Fruit fly (Drosophila melanogaster): ENCODE measurements around the gene CG8319.

The CG8319 gene

dm6 chr3R:9595681-9596357 is 31.3 kb upstream of the CG8319 start:
- no peak for TF ChIP-seq Sin3A (optimal IDR thresholded peaks at IDR 0.05)
- TF ChIP-seq ttk (optimal IDR thresholded peaks at IDR 0.05) = no peak
- no peak for TF ChIP-seq insv (optimal IDR thresholded peaks at IDR 0.05)
- TF ChIP-seq psq (optimal IDR thresholded peaks at IDR 0.05) = no peak
- TF ChIP-seq h (optimal IDR thresholded peaks at IDR 0.05) = no peak
- TF ChIP-seq Myc (optimal IDR thresholded peaks at IDR 0.05) = no peak

- no peak for TF ChIP-seq Sin3A (optimal IDR thresholded peaks at IDR 0.05)
- TF ChIP-seq insv (optimal IDR thresholded peaks at IDR 0.05) = no peak
These were observed 30.5 kb upstream of the CG8319 start for dm6 chr3R:9596615-9597014.

dm6 chr3R:9598099-9598498 is 29.0 kb upstream of the CG8319 start:
- no peak for TF ChIP-seq psq (optimal IDR thresholded peaks at IDR 0.05)
- TF ChIP-seq h (optimal IDR thresholded peaks at IDR 0.05) = no peak
- TF ChIP-seq insv (optimal IDR thresholded peaks at IDR 0.05) = no peak
- TF ChIP-seq ttk (optimal IDR thresholded peaks at IDR 0.05) = no peak
- TF ChIP-seq Sin3A (optimal IDR thresholded peaks at IDR 0.05) = no peak

- TF ChIP-seq psq (optimal IDR thresholded peaks at IDR 0.05) = no peak
These were observed 26.6 kb upstream of the CG8319 start for dm6 chr3R:9600558-9600959.

dm6 chr3R:9601949-9602348 is 25.2 kb upstream of the CG8319 start:
- TF ChIP-seq psq (optimal IDR thresholded peaks at IDR 0.05) = no peak
- no peak for TF ChIP-seq h (optimal IDR thresholded peaks at IDR 0.05)
- TF ChIP-seq insv (optimal IDR thresholded peaks at IDR 0.05) = no peak
- TF ChIP-seq Myc (optimal IDR thresholded peaks at IDR 0.05) = no peak
- TF ChIP-seq Sin3A (optimal IDR thresholded peaks at IDR 0.05) = no peak
- no peak for TF ChIP-seq ttk (optimal IDR thresholded peaks at IDR 0.05)

dm6 chr3R:9603022-9603942 is 23.8 kb upstream of the CG8319 start:
- TF ChIP-seq psq (optimal IDR thresholded peaks at IDR 0.05) = no peak
- TF ChIP-seq h (optimal IDR thresholded peaks at IDR 0.05) = no peak
- TF ChIP-seq insv (optimal IDR thresholded peaks at IDR 0.05) = no peak
- no peak for TF ChIP-seq Myc (optimal IDR thresholded peaks at IDR 0.05)
- no peak for TF ChIP-seq Sin3A (optimal IDR thresholded peaks at IDR 0.05)
- no peak for TF ChIP-seq ttk (optimal IDR thresholded peaks at IDR 0.05)

- TF ChIP-seq h (optimal IDR thresholded peaks at IDR 0.05) = no peak
- TF ChIP-seq Sin3A (optimal IDR thresholded peaks at IDR 0.05) = no peak
- TF ChIP-seq Myc (optimal IDR thresholded peaks at IDR 0.05) = no peak
- no peak for TF ChIP-seq ttk (optimal IDR thresholded peaks at IDR 0.05)
- TF ChIP-seq insv (optimal IDR thresholded peaks at IDR 0.05) = no peak
- no peak for TF ChIP-seq psq (optimal IDR thresholded peaks at IDR 0.05)
These were observed 22.6 kb upstream of the CG8319 start for dm6 chr3R:9604445-9605020.

- no peak for TF ChIP-seq Myc (optimal IDR thresholded peaks at IDR 0.05)
- no peak for TF ChIP-seq Sin3A (optimal IDR thresholded peaks at IDR 0.05)
- no peak for TF ChIP-seq h (optimal IDR thresholded peaks at IDR 0.05)
- TF ChIP-seq insv (optimal IDR thresholded peaks at IDR 0.05) = no peak
- TF ChIP-seq psq (optimal IDR thresholded peaks at IDR 0.05) = no peak
- no peak for TF ChIP-seq ttk (optimal IDR thresholded peaks at IDR 0.05)
These were observed 22.0 kb upstream of the CG8319 start for dm6 chr3R:9605084-9605483.

dm6 chr3R:9606913-9607804 is 20.0 kb upstream of the CG8319 start:
- no peak for TF ChIP-seq ttk (optimal IDR thresholded peaks at IDR 0.05)
- TF ChIP-seq h (optimal IDR thresholded peaks at IDR 0.05) = no peak
- no peak for TF ChIP-seq Myc (optimal IDR thresholded peaks at IDR 0.05)
- no peak for TF ChIP-seq psq (optimal IDR thresholded peaks at IDR 0.05)
- TF ChIP-seq Sin3A (optimal IDR thresholded peaks at IDR 0.05) = no peak
- no peak for TF ChIP-seq insv (optimal IDR thresholded peaks at IDR 0.05)

- TF ChIP-seq Sin3A (optimal IDR thresholded peaks at IDR 0.05) = no peak
- TF ChIP-seq Myc (optimal IDR thresholded peaks at IDR 0.05) = no peak
- no peak for TF ChIP-seq insv (optimal IDR thresholded peaks at IDR 0.05)
These were observed 18.9 kb upstream of the CG8319 start for dm6 chr3R:9608206-9608605.

dm6 chr3R:9612217-9612616 is 14.9 kb upstream of the CG8319 start:
- TF ChIP-seq Myc (optimal IDR thresholded peaks at IDR 0.05) (no peak), psq (optimal IDR thresholded peaks at IDR 0.05) (no peak), Sin3A (optimal IDR thresholded peaks at IDR 0.05) (no peak)

- TF ChIP-seq psq (optimal IDR thresholded peaks at IDR 0.05) (no peak), Myc (optimal IDR thresholded peaks at IDR 0.05) (no peak), h (optimal IDR thresholded peaks at IDR 0.05) (no peak), insv (optimal IDR thresholded peaks at IDR 0.05) (no peak)
These were observed 14.0 kb upstream of the CG8319 start for dm6 chr3R:9613124-9613523.

Data from Kc167 (cell line).